Worm (Caenorhabditis elegans): Measurements from ENCODE around the gene dkc-1.

The dkc-1 gene

ce11 chrIII:10721056-10721455 is 27.2 kb upstream of the dkc-1 start:
- TF ChIP-seq eor-1 (tag; optimal IDR thresholded peaks at IDR 0.05): no peak
- no peak for TF ChIP-seq nhr-25 (tag; optimal IDR thresholded peaks at IDR 0.05)
- TF ChIP-seq sea-2 (GFP tag; optimal IDR thresholded peaks at IDR 0.05): no peak
- TF ChIP-seq tbx-2 (tag; optimal IDR thresholded peaks at IDR 0.05): no peak

ce11 chrIII:10730510-10730909 is 17.7 kb upstream of the dkc-1 start, which contains the start of gene tat-3:
tat-3 (minus strand) TSS chrIII:10730705.
- TF ChIP-seq nhr-28 (tag; optimal IDR thresholded peaks at IDR 0.05) (no peak), pha-4 (tag; optimal IDR thresholded peaks at IDR 0.05) (peak; percentile 21)

ce11 chrIII:10733300-10733699 is 14.9 kb upstream of the dkc-1 start:
- TF ChIP-seq unc-39 (tag; optimal IDR thresholded peaks at IDR 0.05) (no peak), elt-3 (tag; optimal IDR thresholded peaks at IDR 0.05) (no peak), pqm-1 (tag; optimal IDR thresholded peaks at IDR 0.05) (no peak), nhr-23 (tag; optimal IDR thresholded peaks at IDR 0.05) (no peak), aly-2 (tag; optimal IDR thresholded peaks at IDR 0.05) (no peak), nhr-12 (tag; optimal IDR thresholded peaks at IDR 0.05) (no peak), jun-1 (tag; optimal IDR thresholded peaks at IDR 0.05) (no peak), eor-1 (tag; optimal IDR thresholded peaks at IDR 0.05) (no peak), fos-1 (tag; optimal IDR thresholded peaks at IDR 0.05) (no peak), daf-12 (tag; optimal IDR thresholded peaks at IDR 0.05) (no peak), fkh-2 (tag; optimal IDR thresholded peaks at IDR 0.05) (no peak), hmg-11 (tag; optimal IDR thresholded peaks at IDR 0.05) (no peak), egl-5 (tag; optimal IDR thresholded peaks at IDR 0.05) (no peak)

DNA sequence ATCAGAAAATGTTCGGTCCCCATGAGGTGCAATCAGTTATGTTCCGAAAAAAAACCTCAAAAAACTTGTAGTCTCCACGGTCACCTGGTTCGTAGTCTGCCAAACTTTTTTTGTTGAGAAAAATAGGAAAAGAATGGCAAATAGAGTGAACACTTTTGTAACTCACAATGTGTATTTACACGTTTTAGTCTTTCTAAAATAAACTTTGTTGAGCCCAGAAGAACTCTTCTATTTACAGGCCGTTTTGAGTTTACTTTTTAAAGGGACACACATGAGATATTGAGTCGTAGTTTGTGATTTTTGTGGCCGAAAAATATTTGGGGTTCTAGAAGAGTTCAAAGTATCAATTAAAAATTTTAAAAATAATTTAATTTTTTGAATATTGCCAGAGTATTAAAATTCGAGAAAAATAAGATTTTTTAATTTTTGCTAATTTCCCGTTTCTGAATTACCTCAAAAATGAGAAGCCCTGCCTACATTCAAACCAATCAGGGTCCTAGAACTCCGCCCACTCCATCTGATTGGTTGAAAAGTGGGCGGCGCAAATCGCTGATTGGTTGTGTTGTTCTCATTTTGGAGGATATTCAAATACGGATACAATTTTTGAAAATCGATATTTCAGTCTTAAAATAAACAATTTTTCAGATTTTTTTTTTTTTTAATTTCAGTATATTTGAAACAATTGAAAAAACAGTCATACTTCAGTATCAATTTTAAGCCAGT is 13.6 kb upstream of the dkc-1 start:
- TF ChIP-seq nfya-1 (tag; optimal IDR thresholded peaks at IDR 0.05; ENCODE audit: insufficient read depth): peak; percentile 89
- TF ChIP-seq ceh-28 (tag; optimal IDR thresholded peaks at IDR 0.05): no peak
- peak; percentile 94 for TF ChIP-seq pha-4 (tag; optimal IDR thresholded peaks at IDR 0.05)

DNA sequence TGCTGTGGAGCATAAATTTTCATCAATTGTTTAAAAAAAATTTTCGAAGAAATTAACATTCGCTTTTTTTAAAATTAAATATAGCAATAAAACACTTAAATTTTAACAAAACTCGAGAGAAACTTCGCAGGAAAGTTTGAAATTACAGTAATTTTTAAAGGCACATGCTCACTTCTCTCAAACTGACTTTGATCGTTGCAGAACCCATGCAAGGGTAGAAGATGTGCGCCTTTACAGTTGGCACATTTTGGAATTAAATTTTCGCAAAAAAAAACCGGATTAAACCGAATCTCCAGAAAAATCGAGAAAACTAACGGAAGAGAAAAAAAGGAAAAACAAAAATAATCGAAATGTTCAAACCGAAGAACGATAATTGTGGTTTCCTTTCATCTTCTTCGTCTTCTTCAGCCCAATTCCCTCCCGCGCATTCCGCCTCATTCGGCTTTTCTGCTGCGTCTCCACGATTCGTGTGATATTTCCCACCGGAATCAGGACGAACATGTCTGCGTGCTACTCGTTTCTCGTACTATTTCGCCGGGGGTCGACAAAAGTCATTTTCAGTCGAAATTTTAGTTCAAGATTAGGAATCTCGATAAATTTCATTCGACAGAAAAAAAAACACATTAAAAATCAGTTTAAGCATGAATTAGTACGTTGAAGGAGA is 11.8 kb upstream of the dkc-1 start:
- TF ChIP-seq nhr-23 (tag; optimal IDR thresholded peaks at IDR 0.05) (peak; percentile 67), pha-4 (tag; optimal IDR thresholded peaks at IDR 0.05) (no peak), lin-39 (tag; optimal IDR thresholded peaks at IDR 0.05) (no peak), unc-39 (tag; optimal IDR thresholded peaks at IDR 0.05) (no peak), skn-1 (tag; optimal IDR thresholded peaks at IDR 0.05) (no peak), nhr-43 (tag; optimal IDR thresholded peaks at IDR 0.05; ENCODE audit: poor library complexity, severe bottlenecking) (peak; percentile 30), hmg-11 (tag; optimal IDR thresholded peaks at IDR 0.05) (peak; percentile 23), ama-1 (optimal IDR thresholded peaks at IDR 0.05) (peak; percentile 8), nhr-25 (tag; optimal IDR thresholded peaks at IDR 0.05) (peak; percentile 45)

ce11 chrIII:10738081-10738480 is 10.1 kb upstream of the dkc-1 start:
- TF ChIP-seq ceh-28 (tag; optimal IDR thresholded peaks at IDR 0.05): no peak

ce11 chrIII:10739455-10739854 is 8.8 kb upstream of the dkc-1 start, which contains the start of gene smap-1:
smap-1 (minus strand) TSS chrIII:10739792.
- TF ChIP-seq pqm-1 (tag; optimal IDR thresholded peaks at IDR 0.05) (no peak), mml-1 (tag; optimal IDR thresholded peaks at IDR 0.05) (no peak), R02D3.7 (tag; optimal IDR thresholded peaks at IDR 0.05) (no peak)

DNA sequence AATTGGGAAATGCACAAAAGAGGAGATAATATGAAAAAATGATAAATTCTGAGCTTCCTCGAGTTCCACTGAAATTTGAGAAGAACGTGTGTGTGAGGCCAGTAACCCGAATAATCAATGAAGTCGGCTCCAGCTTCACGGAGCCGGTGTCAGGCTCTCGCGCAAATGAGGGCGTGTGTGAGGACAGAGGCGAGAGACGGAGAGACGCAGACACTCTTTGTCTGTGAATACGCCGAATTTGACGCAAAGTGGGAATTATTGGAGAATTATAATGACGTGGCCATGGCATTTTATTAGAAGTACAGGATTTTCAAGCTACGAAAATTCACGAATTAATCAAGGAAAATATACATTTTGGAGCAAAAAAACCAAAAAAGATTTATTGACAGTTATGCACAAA is 8.3 kb upstream of the dkc-1 start:
- TF ChIP-seq ceh-28 (tag; optimal IDR thresholded peaks at IDR 0.05) (peak; percentile 25), ztf-11 (tag; optimal IDR thresholded peaks at IDR 0.05) (no peak), elt-2 (tag; optimal IDR thresholded peaks at IDR 0.05) (peak; percentile 45), snpc-4 (tag; optimal IDR thresholded peaks at IDR 0.05) (peak; percentile 16), nfya-1 (tag; optimal IDR thresholded peaks at IDR 0.05; ENCODE audit: insufficient read depth) (peak; percentile 79), jun-1 (tag; optimal IDR thresholded peaks at IDR 0.05) (no peak), nhr-23 (tag; optimal IDR thresholded peaks at IDR 0.05) (peak; percentile 37), pha-4 (tag; optimal IDR thresholded peaks at IDR 0.05) (peak; percentile 37), lin-15B (tag; optimal IDR thresholded peaks at IDR 0.05) (peak; percentile 72), lin-39 (tag; optimal IDR thresholded peaks at IDR 0.05) (peak; percentile 52), nhr-43 (tag; optimal IDR thresholded peaks at IDR 0.05; ENCODE audit: poor library complexity, severe bottlenecking) (no peak), hmg-11 (tag; optimal IDR thresholded peaks at IDR 0.05) (peak; percentile 66), nhr-25 (tag; optimal IDR thresholded peaks at IDR 0.05) (peak; percentile 33), ama-1 (optimal IDR thresholded peaks at IDR 0.05) (peak; percentile 56)
